Worm (Caenorhabditis elegans): ENCODE results near the gene str-96.

str-96 gene

ce11 chrV:15318638-15319037, 24.9 kb upstream of the str-96 start, which contains the start of gene nhr-291:
Gene nhr-291 (plus strand): TSS chrV:15318961.
- TF ChIP-seq madf-3 (GFP tag; IDR thresholded peaks at IDR 0.05) (no peak), lin-40 (tag; optimal IDR thresholded peaks at IDR 0.05) (no peak), let-607 (tag; optimal IDR thresholded peaks at IDR 0.05) (no peak), egrh-3 (GFP tag; IDR thresholded peaks at IDR 0.05) (no peak), K11D2.4 (GFP tag; IDR thresholded peaks at IDR 0.05) (no peak), ztf-28 (GFP tag; IDR thresholded peaks at IDR 0.05) (no peak), snpc-3.4 (tag; optimal IDR thresholded peaks at IDR 0.05) (no peak), egl-18 (GFP tag; IDR thresholded peaks at IDR 0.05) (no peak), nfyb-1 (GFP tag; IDR thresholded peaks at IDR 0.05) (no peak), ceh-91 (GFP tag; IDR thresholded peaks at IDR 0.05) (no peak), fkh-3 (tag; optimal IDR thresholded peaks at IDR 0.05) (no peak), ets-4 (GFP tag; optimal IDR thresholded peaks at IDR 0.05) (peak; percentile 36), pha-4 (tag; optimal IDR thresholded peaks at IDR 0.05) (peak; percentile 89), mcd-1 (GFP tag; IDR thresholded peaks at IDR 0.05) (no peak), lsl-1 (GFP tag; optimal IDR thresholded peaks at IDR 0.05) (no peak), nfya-2 (GFP tag; IDR thresholded peaks at IDR 0.05) (no peak), F10E7.11 (tag; optimal IDR thresholded peaks at IDR 0.05) (no peak), F22D6.2 (tag; optimal IDR thresholded peaks at IDR 0.05) (no peak), somi-1 (GFP tag; optimal IDR thresholded peaks at IDR 0.05) (no peak), akir-1 (GFP tag; optimal IDR thresholded peaks at IDR 0.05) (no peak), aptf-3 (GFP tag; IDR thresholded peaks at IDR 0.05) (no peak), sptf-2 (GFP tag; optimal IDR thresholded peaks at IDR 0.05) (no peak), atf-7 (tag; optimal IDR thresholded peaks at IDR 0.05) (peak; percentile 18), lin-26 (GFP tag; IDR thresholded peaks at IDR 0.05) (no peak), zim-3 (tag; optimal IDR thresholded peaks at IDR 0.05) (no peak), hrde-1 (tag; optimal IDR thresholded peaks at IDR 0.05; ENCODE audit: borderline replicate concordance) (no peak), nhr-120 (GFP tag; IDR thresholded peaks at IDR 0.05) (no peak), Y53G8AR.9 (GFP tag; conservative IDR thresholded peaks at IDR 0.05) (no peak), Y79H2A.3 (GFP tag; conservative IDR thresholded peaks at IDR 0.05) (no peak), madf-8 (GFP tag; conservative IDR thresholded peaks at IDR 0.05) (no peak), nhr-80 (tag; optimal IDR thresholded peaks at IDR 0.05) (peak; percentile 93), tlf-1 (GFP tag; optimal IDR thresholded peaks at IDR 0.05) (no peak), rcor-1 (GFP tag; IDR thresholded peaks at IDR 0.05) (no peak), repo-1 (tag; optimal IDR thresholded peaks at IDR 0.05) (no peak), nhr-90 (tag; optimal IDR thresholded peaks at IDR 0.05) (no peak)

DNA sequence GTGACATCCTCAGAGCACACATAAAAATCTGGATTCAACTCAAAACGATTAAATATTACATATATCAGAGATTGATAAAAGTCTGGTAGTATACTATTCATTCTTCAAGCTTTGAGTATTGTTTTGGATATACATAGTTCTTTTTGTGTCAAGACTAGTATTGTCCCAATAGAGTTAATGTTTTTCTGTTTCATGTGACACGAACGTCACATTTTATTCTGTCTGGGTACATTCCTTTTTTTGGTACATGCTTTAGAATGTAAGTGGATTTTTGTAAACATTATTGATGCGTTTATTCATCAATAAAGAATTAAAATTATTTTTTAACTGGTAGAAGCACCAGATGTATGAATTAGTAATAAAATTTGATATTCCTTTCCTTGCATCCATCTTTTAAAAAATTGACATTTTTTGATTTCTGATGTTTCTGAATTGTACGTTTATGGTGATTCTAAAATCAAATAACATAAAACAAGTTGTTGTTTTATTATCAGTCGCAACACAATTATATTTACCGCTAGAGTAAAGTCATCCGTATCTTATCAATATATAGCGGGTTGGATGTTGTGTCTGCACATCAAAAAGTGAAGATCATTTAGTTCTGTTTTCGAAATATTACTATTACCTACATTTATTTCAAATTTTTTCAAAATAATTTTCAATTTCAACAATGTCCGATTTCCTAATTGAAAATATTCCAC, 22.2 kb upstream of the str-96 start, which contains the start of the genes srt-22 and nhr-246:
srt-22 (minus strand) TSS at position 101 of the 701 bp plus-strand sequence.
nhr-246 (plus strand) TSS at position 651 of the 701 bp plus-strand sequence.
- TF ChIP-seq rcor-1 (GFP tag; IDR thresholded peaks at IDR 0.05) (no peak), tlf-1 (GFP tag; optimal IDR thresholded peaks at IDR 0.05) (no peak)

- no peak for TF ChIP-seq sdz-38 (tag; optimal IDR thresholded peaks at IDR 0.05)
- TF ChIP-seq ZK185.1 (tag; optimal IDR thresholded peaks at IDR 0.05; ENCODE audit: poor library complexity, severe bottlenecking), result no peak
- no peak for TF ChIP-seq hmg-20 (GFP tag; IDR thresholded peaks at IDR 0.05)
- no peak for TF ChIP-seq tlf-1 (GFP tag; optimal IDR thresholded peaks at IDR 0.05)
- no peak for TF ChIP-seq hmg-1.2 (GFP tag; IDR thresholded peaks at IDR 0.05)
Observed at ce11 chrV:15313529-15313928, 19.8 kb upstream of the str-96 start.

All from whole organism, young adult.